Fruit fly (Drosophila melanogaster): ENCODE measurements around the gene CG13068.

CG13068 gene

dm6 chr3L:16232924-16233323 lies 36.3 kb upstream of the CG13068 start, which contains the start of gene Hsc20 (continued):
- TF ChIP-seq CG13424 (tag; optimal IDR thresholded peaks at IDR 0.05) (no peak), YL-1 (GFP tag; optimal IDR thresholded peaks at IDR 0.05) (no peak), CG12299 (tag; optimal IDR thresholded peaks at IDR 0.05) (no peak), Chrac-16 (GFP tag; optimal IDR thresholded peaks at IDR 0.05) (no peak), vnd (GFP tag; IDR thresholded peaks at IDR 0.05; ENCODE audit: partially characterized antibody) (no peak), C15 (GFP tag; IDR thresholded peaks at IDR 0.05) (no peak), emc (GFP tag; optimal IDR thresholded peaks at IDR 0.05) (no peak), CG17361 (GFP tag; IDR thresholded peaks at IDR 0.05) (no peak), stc (GFP tag; IDR thresholded peaks at IDR 0.05) (no peak), CG15011 (GFP tag; optimal IDR thresholded peaks at IDR 0.05) (no peak), ac (GFP tag; optimal IDR thresholded peaks at IDR 0.05) (no peak), CG13123 (GFP tag; optimal IDR thresholded peaks at IDR 0.05) (no peak), E2f2 (GFP tag; IDR thresholded peaks at IDR 0.05) (peak; percentile 29; the same call in 1 of the 2 replicates), Hr39 (optimal IDR thresholded peaks at IDR 0.05) (no peak), wor (GFP tag; IDR thresholded peaks at IDR 0.05) (no peak), CG2120 (GFP tag; optimal IDR thresholded peaks at IDR 0.05) (no peak), slp2 (GFP tag; optimal IDR thresholded peaks at IDR 0.05) (no peak), CG3838 (GFP tag; optimal IDR thresholded peaks at IDR 0.05) (no peak), ssp (GFP tag; IDR thresholded peaks at IDR 0.05) (no peak), exex (tag; optimal IDR thresholded peaks at IDR 0.05) (peak; percentile 22), shn (GFP tag; optimal IDR thresholded peaks at IDR 0.05) (no peak), slou (GFP tag; optimal IDR thresholded peaks at IDR 0.05) (no peak), MBD-R2 (GFP tag; IDR thresholded peaks at IDR 0.05) (peak; percentile 65), Hey (tag; optimal IDR thresholded peaks at IDR 0.05) (no peak), chn (GFP tag; optimal IDR thresholded peaks at IDR 0.05) (no peak), sr (GFP tag; IDR thresholded peaks at IDR 0.05) (no peak), ftz-f1 (GFP tag; optimal IDR thresholded peaks at IDR 0.05) (no peak)

- TF ChIP-seq CG13287 (GFP tag; IDR thresholded peaks at IDR 0.05; ENCODE audit: partially characterized antibody) (peak; percentile 26; the same call in 1 of the 2 replicates), wek (GFP tag; optimal IDR thresholded peaks at IDR 0.05) (no peak), HLHmδ (GFP tag; optimal IDR thresholded peaks at IDR 0.05) (no peak), exex (tag; optimal IDR thresholded peaks at IDR 0.05) (peak; percentile 48), CG8388 (GFP tag; optimal IDR thresholded peaks at IDR 0.05) (no peak), sug (tag; optimal IDR thresholded peaks at IDR 0.05) (peak; percentile 53), Med (GFP tag) (peak; percentile 48), CG34376 (GFP tag; optimal IDR thresholded peaks at IDR 0.05) (peak; percentile 17), CG6765 (GFP tag; optimal IDR thresholded peaks at IDR 0.05) (no peak), CG2199 (GFP tag; IDR thresholded peaks at IDR 0.05) (no peak), CG34422 (GFP tag; IDR thresholded peaks at IDR 0.05) (0 out of 3 replicates have a peak, but pooled peaks have one; percentile 26), nerfin-2 (GFP tag; IDR thresholded peaks at IDR 0.05; ENCODE audit: partially characterized antibody) (no peak), disco-r (GFP tag; optimal IDR thresholded peaks at IDR 0.05) (no peak), peb (GFP tag; IDR thresholded peaks at IDR 0.05) (no peak), MBD-R2 (GFP tag; IDR thresholded peaks at IDR 0.05) (0 out of 2 replicates have a peak, but pooled peaks have one; percentile 19), Optix (GFP tag; IDR thresholded peaks at IDR 0.05) (no peak), Atf-2 (GFP tag; optimal IDR thresholded peaks at IDR 0.05) (no peak), dati (GFP tag; IDR thresholded peaks at IDR 0.05) (no peak), CG13123 (GFP tag; optimal IDR thresholded peaks at IDR 0.05) (no peak), pzg (GFP tag; optimal IDR thresholded peaks at IDR 0.05) (peak; percentile 6), Sox100B (GFP tag; optimal IDR thresholded peaks at IDR 0.05) (no peak), prd (optimal IDR thresholded peaks at IDR 0.05) (no peak), prd (GFP tag; IDR thresholded peaks at IDR 0.05) (no peak), crp (GFP tag; optimal IDR thresholded peaks at IDR 0.05) (peak in 1 of 2 experiments; percentile 57), CG3847 (GFP tag; IDR thresholded peaks at IDR 0.05) (no peak), Camta (GFP tag; optimal IDR thresholded peaks at IDR 0.05) (no peak), Dll (GFP tag; IDR thresholded peaks at IDR 0.05; ENCODE audit: partially characterized antibody) (0 out of 4 replicates have a peak, but pooled peaks have one; percentile 12)
Measured at dm6 chr3L:16233850-16234494, 35.2 kb upstream of the CG13068 start.
